Fruit fly (Drosophila melanogaster) whole organism, prepupa: ENCODE results near the gene mGluR.

Source experiments
- CG10669 ChIP-seq: fragments of 200-800 bp; sonication (Bioruptor generic); optimal IDR thresholded peaks from 3 replicates; lab custom pipeline; 2018; ENCODE audit warnings: missing biosample characterization, mild to moderate bottlenecking, missing genetic modification characterization, moderate library complexity
- CG11902 ChIP-seq: fragments of 200-800 bp; sonication (Bioruptor generic); optimal IDR thresholded peaks from 3 replicates; lab custom pipeline; 2016; ENCODE audit warnings: missing biosample characterization, missing genetic modification characterization
- CG4318 ChIP-seq: fragments of 200-800 bp; sonication (Bioruptor generic); optimal IDR thresholded peaks from 3 replicates; lab custom pipeline; 2017; ENCODE audit warnings: missing biosample characterization, mild to moderate bottlenecking, missing genetic modification characterization
- Ets21C ChIP-seq: fragments of 200-800 bp; sonication (Bioruptor generic); optimal IDR thresholded peaks from 3 replicates; lab custom pipeline; 2016; ENCODE audit warnings: missing biosample characterization, missing genetic modification characterization
- Smox ChIP-seq: fragments of 200-800 bp; sonication (Bioruptor generic); optimal IDR thresholded peaks from 3 replicates; lab custom pipeline; 2016; ENCODE audit warnings: missing biosample characterization, missing genetic modification characterization
- Sox14 ChIP-seq: fragments of 200-800 bp; sonication (Bioruptor generic); optimal IDR thresholded peaks from 3 replicates; lab custom pipeline; 2016; ENCODE audit warnings: missing biosample characterization, missing genetic modification characterization
- dsx ChIP-seq: fragments of 200-800 bp; optimal IDR thresholded peaks from 3 replicates; lab custom pipeline; 2019; ENCODE audit warnings: missing biosample characterization, mild to moderate bottlenecking, missing genetic modification characterization, moderate library complexity; ENCODE audit not compliant: poor library complexity, severe bottlenecking

DNA sequence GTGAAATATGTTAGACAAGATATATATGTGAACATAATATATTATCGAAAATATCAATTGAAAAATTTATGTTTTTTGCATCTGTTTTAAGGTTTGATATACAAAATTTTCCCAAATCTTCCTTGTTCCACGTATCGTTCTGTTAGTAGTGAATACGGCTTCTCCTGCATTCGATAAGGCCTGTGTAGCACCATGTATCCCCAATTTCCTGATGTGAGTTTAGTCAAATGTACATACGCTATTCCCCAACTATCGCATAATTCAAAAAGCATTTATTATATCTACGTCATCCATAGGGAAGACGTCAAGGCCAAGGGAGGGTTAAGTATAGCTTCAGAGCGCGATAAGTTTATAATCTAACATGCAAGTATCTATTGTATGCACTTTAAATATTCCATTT lies 32.0 kb upstream of the mGluR start:
- no peak for TF ChIP-seq CG10669
- TF ChIP-seq Sox14 (GFP tag; lab: Kevin White, UChicago): no peak
- no peak for TF ChIP-seq Ets21C (GFP tag; lab: Kevin White, UChicago)
- TF ChIP-seq CG11902: no peak
- no peak for TF ChIP-seq Smox (GFP tag; lab: Kevin White, UChicago)
- no peak for TF ChIP-seq dsx (GFP tag; lab: Kevin White, UChicago)
- TF ChIP-seq CG4318 (GFP tag; lab: Kevin White, UChicago): no peak
